Fruit fly (Drosophila melanogaster) whole organism, embryonic: Measurements from ENCODE around the gene CG9628.

Source experiments
- Blimp-1 ChIP-seq: fragments of 200-800 bp; sonication (Bioruptor generic); optimal IDR thresholded peaks from 3 replicates; lab custom pipeline; 2018; ENCODE audit warnings: missing biosample characterization, missing genetic modification characterization, mild to moderate bottlenecking, moderate library complexity, missing genetic modification reagents
- CG11456 ChIP-seq: fragments of 200-800 bp; sonication (Bioruptor generic); IDR thresholded peaks from 3 replicates; pipeline ENCODE4 v1.3.6; 2022; ENCODE audit warnings: missing biosample characterization, missing genetic modification characterization
- CG11696 ChIP-seq: fragments of 200-800 bp; sonication (Bioruptor generic); IDR thresholded peaks from 2 replicates; pipeline ENCODE4 v1.3.6; 2022; ENCODE audit warnings: missing biosample characterization, missing genetic modification characterization
- CG12299 ChIP-seq: fragments of 200-800 bp; sonication (Bioruptor generic); optimal IDR thresholded peaks from 2 replicates; lab custom pipeline; 2018; ENCODE audit warnings: missing biosample characterization, mild to moderate bottlenecking, missing genetic modification characterization
- CG12942 ChIP-seq: fragments of 200-800 bp; sonication (Bioruptor generic); optimal IDR thresholded peaks from 3 replicates; lab custom pipeline; 2016; ENCODE audit warnings: missing biosample characterization, missing genetic modification characterization
- CG13424 ChIP-seq: fragments of 200-800 bp; sonication (Bioruptor generic); optimal IDR thresholded peaks from 2 replicates; lab custom pipeline; 2019; ENCODE audit warnings: missing biosample characterization, mild to moderate bottlenecking, missing genetic modification characterization, moderate library complexity
- CG17361 ChIP-seq: fragments of 200-800 bp; sonication (Bioruptor generic); IDR thresholded peaks from 3 replicates; pipeline ENCODE4 v1.3.6; 2022; ENCODE audit warnings: missing biosample characterization, missing genetic modification characterization
- CG17385 ChIP-seq: fragments of 200-800 bp; sonication (Bioruptor generic); optimal IDR thresholded peaks from 3 replicates; lab custom pipeline; 2018; ENCODE audit warnings: missing biosample characterization, mild to moderate bottlenecking, missing genetic modification characterization
- CG3281 ChIP-seq: fragments of 200-800 bp; sonication (Bioruptor generic); optimal IDR thresholded peaks from 3 replicates; lab custom pipeline; 2017; ENCODE audit warnings: missing biosample characterization, mild to moderate bottlenecking, missing genetic modification characterization
- CG4424 ChIP-seq: fragments of 200-800 bp; sonication (Bioruptor generic); optimal IDR thresholded peaks from 3 replicates; lab custom pipeline; 2016; ENCODE audit warnings: missing biosample characterization, missing genetic modification characterization
- CG4707 ChIP-seq: fragments of 200-800 bp; sonication (Bioruptor generic); optimal IDR thresholded peaks from 2 replicates; lab custom pipeline; 2018; ENCODE audit warnings: missing biosample characterization, mild to moderate bottlenecking, missing genetic modification characterization, moderate library complexity
- CG4854 ChIP-seq: fragments of 200-800 bp; sonication (Bioruptor generic); optimal IDR thresholded peaks from 2 replicates; lab custom pipeline; 2016; ENCODE audit warnings: missing biosample characterization, missing genetic modification characterization, inconsistent platforms
- CG5245 ChIP-seq: fragments of 200-800 bp; sonication (Bioruptor generic); optimal IDR thresholded peaks from 3 replicates; lab custom pipeline; 2016; ENCODE audit warnings: missing biosample characterization, missing genetic modification characterization
- CG6654 ChIP-seq: fragments of 200-800 bp; sonication (Bioruptor generic); optimal IDR thresholded peaks from 2 replicates; lab custom pipeline; 2017; ENCODE audit warnings: missing biosample characterization, mild to moderate bottlenecking, missing genetic modification characterization
- CG6689 ChIP-seq: fragments of 200-800 bp; sonication (Bioruptor generic); IDR thresholded peaks from 2 replicates; pipeline ENCODE4 v1.3.6; 2022; ENCODE audit warnings: missing biosample characterization, missing genetic modification characterization
- CG8089 ChIP-seq: fragments of 200-800 bp; sonication (Bioruptor generic); optimal IDR thresholded peaks from 3 replicates; lab custom pipeline; 2016; ENCODE audit warnings: missing biosample characterization, missing genetic modification characterization
- CG9215 ChIP-seq: fragments of 200-800 bp; sonication (Bioruptor generic); IDR thresholded peaks from 2 replicates; pipeline ENCODE4 v1.3.6; 2022; ENCODE audit warnings: missing biosample characterization, missing genetic modification characterization
- CG9932 ChIP-seq: fragments of 200-800 bp; sonication (Bioruptor generic); IDR thresholded peaks from 2 replicates; pipeline ENCODE4 v1.3.6; 2022; ENCODE audit warnings: missing biosample characterization, missing genetic modification characterization
- D19A ChIP-seq: fragments of 200-800 bp; optimal IDR thresholded peaks from 3 replicates; lab custom pipeline; 2019; ENCODE audit warnings: missing biosample characterization, mild to moderate bottlenecking, missing genetic modification characterization, moderate library complexity
- Fer1 ChIP-seq: fragments of 200-800 bp; sonication (Bioruptor generic); optimal IDR thresholded peaks from 2 replicates; lab custom pipeline; 2017; ENCODE audit warnings: missing biosample characterization, mild to moderate bottlenecking, missing genetic modification characterization
- Hmx ChIP-seq: fragments of 200-800 bp; sonication (Bioruptor generic); optimal IDR thresholded peaks from 2 replicates; lab custom pipeline; 2016; ENCODE audit warnings: missing biosample characterization, missing genetic modification characterization
- Hsf ChIP-seq: fragments of 200-800 bp; sonication (Bioruptor generic); optimal IDR thresholded peaks from 3 replicates; lab custom pipeline; 2016; ENCODE audit warnings: missing biosample characterization, missing genetic modification characterization
- Meics ChIP-seq: fragments of 200-800 bp; sonication (Bioruptor generic); optimal IDR thresholded peaks from 2 replicates; lab custom pipeline; 2017; ENCODE audit warnings: missing biosample characterization, mild to moderate bottlenecking, missing genetic modification characterization
- NfI ChIP-seq: fragments of 200-800 bp; sonication (Bioruptor generic); optimal IDR thresholded peaks from 3 replicates; lab custom pipeline; 2018; ENCODE audit warnings: missing biosample characterization, mild to moderate bottlenecking, missing genetic modification characterization, moderate library complexity
- PHDP ChIP-seq: fragments of 200-800 bp; sonication (Bioruptor generic); optimal IDR thresholded peaks from 3 replicates; lab custom pipeline; 2018; ENCODE audit warnings: missing biosample characterization, mild to moderate bottlenecking, missing genetic modification characterization, moderate library complexity
- Stat92E ChIP-seq, 3 experiments: fragments of >200 bp in 2 of 3; fragments of 200-800 bp in 1 of 3; sonication (Bioruptor generic) in 1 of 3; optimal IDR thresholded peaks; 2 replicates each; lab custom pipeline; 2017 to 2019; ENCODE audit warnings: missing biosample characterization in 3 of 3, missing genetic modification characterization in 3 of 3, mild to moderate bottlenecking in 1 of 3, moderate library complexity in 1 of 3
- aop ChIP-seq: fragments of 200-800 bp; sonication (Bioruptor generic); IDR thresholded peaks from 2 replicates; pipeline ENCODE4 v1.3.6; 2022; ENCODE audit warnings: missing biosample characterization, missing genetic modification characterization
- cas ChIP-seq: fragments of 200-800 bp; sonication (Bioruptor generic); IDR thresholded peaks from 2 replicates; pipeline ENCODE4 v1.3.6; 2022; ENCODE audit warnings: missing biosample characterization, missing genetic modification characterization
- caup ChIP-seq: fragments of 200-800 bp; sonication (Bioruptor generic); optimal IDR thresholded peaks from 3 replicates; lab custom pipeline; 2017; ENCODE audit warnings: missing biosample characterization, mild to moderate bottlenecking, missing genetic modification characterization, moderate library complexity; ENCODE audit not compliant: severe bottlenecking
- chif ChIP-seq, 2 experiments: fragments of 200-800 bp; sonication (Bioruptor generic); optimal IDR thresholded peaks; 3 replicates each; lab custom pipeline; 2016; ENCODE audit warnings: missing biosample characterization in 2 of 2, missing genetic modification characterization in 2 of 2
- dmrt11E ChIP-seq: fragments of 200-800 bp; sonication (Bioruptor generic); optimal IDR thresholded peaks from 3 replicates; lab custom pipeline; 2018; ENCODE audit warnings: missing biosample characterization, mild to moderate bottlenecking, missing genetic modification characterization, moderate library complexity
- ems ChIP-seq: fragments of 200-800 bp; sonication (Bioruptor generic); optimal IDR thresholded peaks from 3 replicates; lab custom pipeline; 2016; ENCODE audit warnings: missing biosample characterization, missing genetic modification characterization
- fd96Cb ChIP-seq: fragments of 200-800 bp; sonication (Bioruptor generic); optimal IDR thresholded peaks from 2 replicates; lab custom pipeline; 2018; ENCODE audit warnings: missing biosample characterization, mild to moderate bottlenecking, missing genetic modification characterization, moderate library complexity
- grn ChIP-seq: fragments of 200-800 bp; sonication (Bioruptor generic); optimal IDR thresholded peaks from 3 replicates; lab custom pipeline; 2017; ENCODE audit warnings: missing biosample characterization, missing genetic modification characterization
- gsb-n ChIP-seq: fragments of 200-800 bp; sonication (Bioruptor generic); optimal IDR thresholded peaks from 3 replicates; lab custom pipeline; 2018; ENCODE audit warnings: missing biosample characterization, mild to moderate bottlenecking, missing genetic modification characterization
- gt ChIP-seq: fragments of 200-800 bp; sonication (Bioruptor generic); IDR thresholded peaks from 2 replicates; pipeline ENCODE4 v1.3.6; 2022; ENCODE audit warnings: missing biosample characterization, missing genetic modification characterization
- her ChIP-seq: fragments of 200-800 bp; sonication (Bioruptor generic); optimal IDR thresholded peaks from 2 replicates; lab custom pipeline; 2016; ENCODE audit warnings: missing biosample characterization, missing genetic modification characterization
- kni ChIP-seq: fragments of 200-800 bp; sonication (Bioruptor generic); optimal IDR thresholded peaks from 3 replicates; lab custom pipeline; 2017; ENCODE audit warnings: mild to moderate bottlenecking, missing biosample characterization, missing genetic modification reagents, missing genetic modification characterization
- lab ChIP-seq: fragments of 200-800 bp; sonication (Bioruptor generic); optimal IDR thresholded peaks from 3 replicates; lab custom pipeline; 2017; ENCODE audit warnings: missing biosample characterization, missing genetic modification characterization, mild to moderate bottlenecking, moderate library complexity, missing genetic modification reagents
- phol ChIP-seq: fragments of 200-800 bp; sonication (Bioruptor generic); optimal IDR thresholded peaks from 3 replicates; lab custom pipeline; 2018; ENCODE audit warnings: missing biosample characterization, mild to moderate bottlenecking, missing genetic modification characterization, moderate library complexity
- prd ChIP-seq, 3 experiments: fragments of >200 bp in 2 of 3; fragments of 200-800 bp in 1 of 3; sonication (Bioruptor generic) in 1 of 3; optimal IDR thresholded peaks in 2 of 3; IDR thresholded peaks in 1 of 3; 2 replicates in 2 of 3; 3 replicates in 1 of 3; pipeline versions ENCODE4 v1.3.6 to Lab custom; 2017 to 2022; ENCODE audit warnings: missing biosample characterization in 1 of 3, missing genetic modification characterization in 1 of 3
- pum ChIP-seq: fragments of 200-800 bp; sonication (Bioruptor generic); optimal IDR thresholded peaks from 2 replicates; lab custom pipeline; 2016; ENCODE audit warnings: missing biosample characterization, missing genetic modification characterization
- pzg ChIP-seq: fragments of 200-800 bp; sonication (Bioruptor generic); optimal IDR thresholded peaks from 3 replicates; lab custom pipeline; 2018; ENCODE audit warnings: missing biosample characterization, mild to moderate bottlenecking, missing genetic modification characterization, moderate library complexity
- row ChIP-seq: fragments of 200-800 bp; sonication (Bioruptor generic); IDR thresholded peaks from 3 replicates; pipeline ENCODE4 v1.3.6; 2022; ENCODE audit warnings: missing biosample characterization, missing genetic modification characterization
- sob ChIP-seq: fragments of 200-800 bp; sonication (Bioruptor generic); IDR thresholded peaks from 2 replicates; pipeline ENCODE4 v1.3.6; 2022; ENCODE audit warnings: missing biosample characterization, missing genetic modification characterization
- sqz ChIP-seq: fragments of 200-800 bp; sonication (Bioruptor generic); optimal IDR thresholded peaks from 3 replicates; lab custom pipeline; 2018; ENCODE audit warnings: missing biosample characterization, mild to moderate bottlenecking, missing genetic modification characterization
- tgo ChIP-seq: fragments of 200-800 bp; sonication (Bioruptor generic); IDR thresholded peaks from 3 replicates; pipeline ENCODE4 v1.3.6; 2022; ENCODE audit warnings: missing biosample characterization, missing genetic modification characterization
- tna ChIP-seq: fragments of 200-800 bp; sonication (Bioruptor generic); IDR thresholded peaks from 2 replicates; pipeline ENCODE4 v1.3.6; 2022; ENCODE audit warnings: missing biosample characterization, missing genetic modification characterization; ENCODE audit not compliant: partially characterized antibody
- trh ChIP-seq: fragments of 200-800 bp; sonication (Bioruptor generic); optimal IDR thresholded peaks from 2 replicates; lab custom pipeline; 2016; ENCODE audit warnings: missing biosample characterization, missing genetic modification characterization
- zfh1 ChIP-seq: fragments of 200-800 bp; sonication (Bioruptor generic); IDR thresholded peaks from 3 replicates; pipeline ENCODE4 v1.3.6; 2022; ENCODE audit warnings: missing biosample characterization, missing genetic modification characterization

The CG9628 gene

DNA sequence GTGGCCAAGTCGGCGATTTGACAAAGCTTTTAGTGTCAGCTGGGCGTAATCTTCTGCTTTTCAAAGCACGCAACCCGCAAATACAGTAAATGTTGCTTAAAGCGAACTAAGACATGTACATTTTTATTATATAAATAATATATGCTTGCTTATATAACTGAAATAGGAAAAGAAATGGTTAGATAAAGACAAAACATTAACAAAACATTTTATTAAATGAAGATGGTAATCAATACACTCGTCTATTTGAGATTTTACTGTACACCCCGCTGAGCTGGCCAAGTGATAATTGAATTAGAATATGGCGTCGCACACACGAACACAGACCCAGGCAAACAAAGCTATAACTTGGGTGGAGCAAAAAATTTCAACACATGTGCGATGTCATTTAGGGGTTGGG, 47.9 kb upstream of the CG9628 start (continued):
- TF ChIP-seq CG12299 (tag; lab: Kevin White, UChicago): no peak
- no peak for TF ChIP-seq CG6654
- TF ChIP-seq NfI (GFP tag; lab: Kevin White, UChicago): no peak
- no peak for TF ChIP-seq Hmx
- no peak for TF ChIP-seq CG9215
- TF ChIP-seq cas (GFP tag; lab: Robert Waterston, UW): no peak
- no peak for TF ChIP-seq CG3281
- TF ChIP-seq caup (GFP tag; lab: Kevin White, UChicago): no peak
- no peak for TF ChIP-seq ems
- TF ChIP-seq aop: no peak
- peak; percentile 18 for TF ChIP-seq gsb-n (tag; lab: Kevin White, UChicago)
- TF ChIP-seq pum (GFP tag; lab: Kevin White, UChicago): no peak
- TF ChIP-seq sqz (GFP tag; lab: Kevin White, UChicago): no peak
- peak; percentile 44 for TF ChIP-seq phol (tag; lab: Kevin White, UChicago)
- TF ChIP-seq CG4707 (GFP tag; lab: Kevin White, UChicago): no peak
- TF ChIP-seq CG13424 (tag; lab: Kevin White, UChicago): peak; percentile 37
- no peak for TF ChIP-seq Hsf (GFP tag; lab: Kevin White, UChicago)
- TF ChIP-seq CG17361 (GFP tag; lab: Robert Waterston, UW): 0 out of 3 replicates have a peak, but pooled peaks have one; percentile 29
- TF ChIP-seq CG12942 (GFP tag; lab: Kevin White, UChicago): no peak
- no peak for TF ChIP-seq Blimp-1
- no peak for TF ChIP-seq Stat92E (GFP tag; optimal IDR thresholded peaks at IDR 0.05; lab: Kevin White, UChicago)
- TF ChIP-seq her (GFP tag; lab: Kevin White, UChicago): no peak
- TF ChIP-seq pzg: no peak
- TF ChIP-seq chif (GFP tag; optimal IDR thresholded peaks at IDR 0.05; lab: Kevin White, UChicago): no peak
- TF ChIP-seq prd (optimal IDR thresholded peaks at IDR 0.05; lab: Kevin White, UChicago): no peak
- peak; percentile 56; the same call in 1 of the 3 replicates for TF ChIP-seq prd (GFP tag; IDR thresholded peaks at IDR 0.05; lab: Robert Waterston, UW)
- no peak; the same call in 2 of the 3 replicates for TF ChIP-seq tgo (GFP tag; lab: Robert Waterston, UW)
- no peak for TF ChIP-seq CG17385 (GFP tag; lab: Kevin White, UChicago)
- TF ChIP-seq CG6689 (GFP tag; lab: Robert Waterston, UW): peak; percentile 43
- peak; percentile 1 for TF ChIP-seq Meics (GFP tag; lab: Kevin White, UChicago)
- TF ChIP-seq tna (GFP tag; lab: Robert Waterston, UW): no peak
- TF ChIP-seq lab (GFP tag; lab: Kevin White, UChicago): peak; percentile 40
- TF ChIP-seq grn (GFP tag; lab: Kevin White, UChicago): no peak
- no peak for TF ChIP-seq sob
- TF ChIP-seq CG11456 (GFP tag; lab: Robert Waterston, UW): no peak
- TF ChIP-seq kni (GFP tag; lab: Kevin White, UChicago): no peak
- TF ChIP-seq row (GFP tag; lab: Robert Waterston, UW): peak; percentile 63
- TF ChIP-seq dmrt11E (tag; lab: Kevin White, UChicago): peak; percentile 14
- no peak for TF ChIP-seq CG4854 (GFP tag; lab: Kevin White, UChicago)
- no peak for TF ChIP-seq CG4424 (GFP tag; lab: Kevin White, UChicago)
- TF ChIP-seq zfh1: no peak
- TF ChIP-seq D19A (tag; lab: Kevin White, UChicago): peak; percentile 40
- peak; percentile 2 for TF ChIP-seq CG5245 (GFP tag; lab: Kevin White, UChicago)
- TF ChIP-seq trh (GFP tag; lab: Kevin White, UChicago): no peak
- TF ChIP-seq CG8089: no peak
- TF ChIP-seq fd96Cb (tag; lab: Kevin White, UChicago): peak; percentile 29
- TF ChIP-seq PHDP (tag; lab: Kevin White, UChicago): no peak
- TF ChIP-seq CG9932 (GFP tag; lab: Robert Waterston, UW): no peak; the same call in 1 of the 2 replicates
- no peak for TF ChIP-seq gt
- TF ChIP-seq Fer1 (GFP tag; lab: Kevin White, UChicago): no peak
- no peak for TF ChIP-seq CG11696
